Fruit fly (Drosophila melanogaster) whole organism, embryonic: Measurements from ENCODE around the gene CG43124.

Source experiments
- Abd-B ChIP-seq: fragments of 200-800 bp; sonication (Bioruptor generic); optimal IDR thresholded peaks from 2 replicates; lab custom pipeline; 2018; ENCODE audit warnings: missing biosample characterization, mild to moderate bottlenecking, missing genetic modification characterization, moderate library complexity
- Atf3 ChIP-seq: fragments of 200-800 bp; sonication (Bioruptor generic); optimal IDR thresholded peaks from 3 replicates; lab custom pipeline; 2016; ENCODE audit warnings: missing biosample characterization, missing genetic modification characterization
- CG10431 ChIP-seq: fragments of 200-800 bp; sonication (Bioruptor generic); optimal IDR thresholded peaks from 3 replicates; lab custom pipeline; 2018; ENCODE audit warnings: missing biosample characterization, mild to moderate bottlenecking, missing genetic modification characterization
- CG10654 ChIP-seq: fragments of 200-800 bp; sonication (Bioruptor generic); optimal IDR thresholded peaks from 2 replicates; lab custom pipeline; 2016; ENCODE audit warnings: missing biosample characterization, missing genetic modification characterization
- CG11504 ChIP-seq: fragments of 200-800 bp; sonication (Bioruptor generic); optimal IDR thresholded peaks from 3 replicates; lab custom pipeline; 2019; ENCODE audit warnings: missing biosample characterization, mild to moderate bottlenecking, missing genetic modification characterization, moderate library complexity
- CG12104 ChIP-seq: fragments of 200-800 bp; sonication (Bioruptor generic); optimal IDR thresholded peaks from 3 replicates; lab custom pipeline; 2016; ENCODE audit warnings: missing biosample characterization, missing genetic modification characterization
- CG1233 ChIP-seq: fragments of 200-800 bp; sonication (Bioruptor generic); optimal IDR thresholded peaks from 4 replicates; lab custom pipeline; 2018; ENCODE audit warnings: missing biosample characterization, mild to moderate bottlenecking, missing genetic modification characterization
- CG14441 ChIP-seq: fragments of 200-800 bp; sonication (Bioruptor generic); IDR thresholded peaks from 2 replicates; pipeline ENCODE4 v1.3.6; 2022; ENCODE audit warnings: missing biosample characterization, missing genetic modification characterization
- CG17912 ChIP-seq: fragments of 200-800 bp; sonication (Bioruptor generic); optimal IDR thresholded peaks from 2 replicates; lab custom pipeline; 2018; ENCODE audit warnings: missing biosample characterization, mild to moderate bottlenecking, missing genetic modification characterization
- CG18476 ChIP-seq: fragments of 200-800 bp; sonication (Bioruptor generic); optimal IDR thresholded peaks from 2 replicates; lab custom pipeline; 2016; ENCODE audit warnings: missing biosample characterization, mild to moderate bottlenecking, missing genetic modification characterization
- CG2875 ChIP-seq: fragments of 200-800 bp; sonication (Bioruptor generic); optimal IDR thresholded peaks from 2 replicates; lab custom pipeline; 2017; ENCODE audit warnings: missing biosample characterization, mild to moderate bottlenecking, missing genetic modification characterization, missing genetic modification reagents
- CG30020 ChIP-seq: fragments of 200-800 bp; optimal IDR thresholded peaks from 2 replicates; lab custom pipeline; 2019; ENCODE audit warnings: missing biosample characterization, mild to moderate bottlenecking, missing genetic modification characterization, moderate library complexity
- CG31224 ChIP-seq: fragments of 200-800 bp; sonication (Bioruptor generic); IDR thresholded peaks from 2 replicates; pipeline ENCODE4 v1.3.6; 2022; ENCODE audit warnings: missing biosample characterization, missing genetic modification characterization
- CG3163 ChIP-seq: fragments of 200-800 bp; sonication (Bioruptor generic); optimal IDR thresholded peaks from 3 replicates; lab custom pipeline; 2016; ENCODE audit warnings: missing biosample characterization, missing genetic modification characterization
- CG32772 ChIP-seq: fragments of 200-800 bp; sonication (Bioruptor generic); IDR thresholded peaks from 2 replicates; pipeline ENCODE4 v1.3.6; 2022; ENCODE audit warnings: missing biosample characterization, missing genetic modification characterization
- CG34376 ChIP-seq: fragments of 200-800 bp; sonication (Bioruptor generic); optimal IDR thresholded peaks from 2 replicates; lab custom pipeline; 2018; ENCODE audit warnings: missing biosample characterization, mild to moderate bottlenecking, missing genetic modification characterization
- CG3995 ChIP-seq: fragments of 200-800 bp; sonication (Bioruptor generic); optimal IDR thresholded peaks from 3 replicates; lab custom pipeline; 2016; ENCODE audit warnings: missing biosample characterization, missing genetic modification characterization
- CG4424 ChIP-seq: fragments of 200-800 bp; sonication (Bioruptor generic); optimal IDR thresholded peaks from 3 replicates; lab custom pipeline; 2016; ENCODE audit warnings: missing biosample characterization, missing genetic modification characterization
- CG7987 ChIP-seq: fragments of 200-800 bp; sonication (Bioruptor generic); optimal IDR thresholded peaks from 2 replicates; lab custom pipeline; 2018; ENCODE audit warnings: missing biosample characterization, mild to moderate bottlenecking, missing genetic modification characterization, moderate library complexity
- CG9215 ChIP-seq: fragments of 200-800 bp; sonication (Bioruptor generic); IDR thresholded peaks from 2 replicates; pipeline ENCODE4 v1.3.6; 2022; ENCODE audit warnings: missing biosample characterization, missing genetic modification characterization
- Dp ChIP-seq: fragments of 200-800 bp; sonication (Bioruptor generic); optimal IDR thresholded peaks from 2 replicates; lab custom pipeline; 2018; ENCODE audit warnings: missing biosample characterization, mild to moderate bottlenecking, missing genetic modification characterization, moderate library complexity
- H15 ChIP-seq: fragments of 200-800 bp; sonication (Bioruptor generic); IDR thresholded peaks from 3 replicates; pipeline ENCODE4 v1.3.6; 2022; ENCODE audit warnings: missing biosample characterization, missing genetic modification characterization
- H2.0 ChIP-seq: fragments of 200-800 bp; sonication (Bioruptor generic); IDR thresholded peaks from 2 replicates; pipeline ENCODE4 v1.3.6; 2022; ENCODE audit warnings: missing biosample characterization, missing genetic modification characterization
- HLH3B ChIP-seq: fragments of 200-800 bp; sonication (Bioruptor generic); IDR thresholded peaks from 2 replicates; pipeline ENCODE4 v1.3.6; 2022; ENCODE audit warnings: missing biosample characterization, missing genetic modification characterization
- Hand ChIP-seq: fragments of 200-800 bp; sonication (Bioruptor generic); optimal IDR thresholded peaks from 2 replicates; lab custom pipeline; 2017; ENCODE audit warnings: mild to moderate bottlenecking, missing biosample characterization, missing genetic modification reagents, missing genetic modification characterization
- Hmr ChIP-seq: fragments of 200-800 bp; sonication (Bioruptor generic); optimal IDR thresholded peaks from 3 replicates; lab custom pipeline; 2017; ENCODE audit warnings: mild to moderate bottlenecking, missing biosample characterization, missing genetic modification reagents, missing genetic modification characterization
- Lpt ChIP-seq: fragments of >200 bp; optimal IDR thresholded peaks from 2 replicates; lab custom pipeline; 2018; ENCODE audit warnings: missing biosample characterization, missing genetic modification characterization
- Pdp1 ChIP-seq, 2 experiments: fragments of 200-800 bp; sonication (Bioruptor generic); optimal IDR thresholded peaks; 3 replicates each; lab custom pipeline; 2016; ENCODE audit warnings: missing biosample characterization in 2 of 2, missing genetic modification characterization in 2 of 2, mild to moderate bottlenecking in 1 of 2, moderate library complexity in 1 of 2
- Side ChIP-seq: fragments of 200-800 bp; sonication (Bioruptor generic); optimal IDR thresholded peaks from 2 replicates; lab custom pipeline; 2016; ENCODE audit warnings: missing biosample characterization, missing genetic modification characterization
- Sin3A ChIP-seq: fragments of >200 bp; optimal IDR thresholded peaks from 2 replicates; lab custom pipeline; 2018
- ase ChIP-seq: fragments of 200-800 bp; sonication (Bioruptor generic); IDR thresholded peaks from 3 replicates; pipeline ENCODE4 v1.3.6; 2022; ENCODE audit warnings: missing biosample characterization, missing genetic modification characterization
- crc ChIP-seq: fragments of 200-800 bp; sonication (Bioruptor generic); optimal IDR thresholded peaks from 2 replicates; lab custom pipeline; 2016; ENCODE audit warnings: missing biosample characterization, missing genetic modification characterization
- dmrt11E ChIP-seq: fragments of 200-800 bp; sonication (Bioruptor generic); optimal IDR thresholded peaks from 3 replicates; lab custom pipeline; 2018; ENCODE audit warnings: missing biosample characterization, mild to moderate bottlenecking, missing genetic modification characterization, moderate library complexity
- inv ChIP-seq: fragments of 200-800 bp; sonication (Bioruptor generic); IDR thresholded peaks from 2 replicates; pipeline ENCODE4 v1.3.6; 2022; ENCODE audit warnings: missing biosample characterization, missing genetic modification characterization; ENCODE audit not compliant: partially characterized antibody
- kni ChIP-seq: fragments of 200-800 bp; sonication (Bioruptor generic); optimal IDR thresholded peaks from 3 replicates; lab custom pipeline; 2017; ENCODE audit warnings: mild to moderate bottlenecking, missing biosample characterization, missing genetic modification reagents, missing genetic modification characterization
- lab ChIP-seq: fragments of 200-800 bp; sonication (Bioruptor generic); optimal IDR thresholded peaks from 3 replicates; lab custom pipeline; 2017; ENCODE audit warnings: missing biosample characterization, missing genetic modification characterization, mild to moderate bottlenecking, moderate library complexity, missing genetic modification reagents
- ranshi ChIP-seq: fragments of 200-800 bp; sonication (Bioruptor generic); IDR thresholded peaks from 2 replicates; pipeline ENCODE4 v1.3.6; 2022; ENCODE audit warnings: missing biosample characterization, missing genetic modification characterization
- row ChIP-seq: fragments of 200-800 bp; sonication (Bioruptor generic); IDR thresholded peaks from 3 replicates; pipeline ENCODE4 v1.3.6; 2022; ENCODE audit warnings: missing biosample characterization, missing genetic modification characterization
- sens ChIP-seq: fragments of 200-800 bp; sonication (Bioruptor generic); peaks from one replicate; lab custom pipeline; 2016; ENCODE audit warnings: missing biosample characterization, missing genetic modification characterization
- sisA ChIP-seq: fragments of 200-800 bp; sonication (Bioruptor generic); IDR thresholded peaks from 2 replicates; pipeline ENCODE4 v1.3.6; 2022; ENCODE audit warnings: missing biosample characterization, missing genetic modification characterization
- slou ChIP-seq: fragments of 200-800 bp; sonication (Bioruptor generic); optimal IDR thresholded peaks from 3 replicates; lab custom pipeline; 2016; ENCODE audit warnings: missing biosample characterization, missing genetic modification characterization
- sob ChIP-seq: fragments of 200-800 bp; sonication (Bioruptor generic); IDR thresholded peaks from 2 replicates; pipeline ENCODE4 v1.3.6; 2022; ENCODE audit warnings: missing biosample characterization, missing genetic modification characterization
- tin ChIP-seq: fragments of 200-800 bp; sonication (Bioruptor generic); optimal IDR thresholded peaks from 3 replicates; lab custom pipeline; 2016; ENCODE audit warnings: missing biosample characterization, missing genetic modification characterization
- tna ChIP-seq: fragments of 200-800 bp; sonication (Bioruptor generic); IDR thresholded peaks from 2 replicates; pipeline ENCODE4 v1.3.6; 2022; ENCODE audit warnings: missing biosample characterization, missing genetic modification characterization; ENCODE audit not compliant: partially characterized antibody

Gene CG43124

dm6 chr3R:28297513-28297912 lies 32.9 kb upstream of the CG43124 start (continued):
- TF ChIP-seq Abd-B (peak; percentile 25), CG11504 (tag; lab: Kevin White, UChicago) (peak; percentile 38), CG7987 (GFP tag; lab: Kevin White, UChicago) (no peak), tin (GFP tag; lab: Kevin White, UChicago) (no peak), Hmr (GFP tag; lab: Kevin White, UChicago) (peak; percentile 58), Hand (peak; percentile 16), CG34376 (GFP tag; lab: Kevin White, UChicago) (no peak), CG30020 (tag; lab: Kevin White, UChicago) (no peak), slou (no peak), dmrt11E (no peak), sob (GFP tag; lab: Robert Waterston, UW) (peak; percentile 46; the same call in 1 of the 2 replicates), tna (GFP tag; lab: Robert Waterston, UW) (no peak), Sin3A (lab: Kevin White, UChicago) (no peak), lab (GFP tag; lab: Kevin White, UChicago) (peak; percentile 72), row (GFP tag; lab: Robert Waterston, UW) (peak; percentile 53; the same call in 1 of the 3 replicates), inv (GFP tag; lab: Robert Waterston, UW) (no peak), H15 (GFP tag; lab: Robert Waterston, UW) (no peak), CG31224 (GFP tag; lab: Robert Waterston, UW) (no peak), HLH3B (GFP tag; lab: Robert Waterston, UW) (0 out of 2 replicates have a peak, but pooled peaks have one; percentile 14)
- TF ChIP-seq, all 482 proteins: peak for 57

- TF ChIP-seq crc (GFP tag; lab: Kevin White, UChicago) (no peak), Dp (GFP tag; lab: Kevin White, UChicago) (no peak), Atf3 (GFP tag; lab: Kevin White, UChicago) (no peak), sens (GFP tag; lab: Kevin White, UChicago) (no peak), sisA (no peak), H2.0 (GFP tag; lab: Robert Waterston, UW) (no peak), ranshi (GFP tag; lab: Robert Waterston, UW) (no peak), Lpt (GFP tag; lab: Kevin White, UChicago) (no peak)
- TF ChIP-seq, all 482 proteins: peak for 0
These were observed 29.2 kb upstream of the CG43124 start, which contains the start of gene UQCR-14L for dm6 chr3R:28293748-28294147. UQCR-14L (plus strand) TSS chr3R:28294048.

- TF ChIP-seq Side = no peak
- no peak for TF ChIP-seq CG1233 (GFP tag; lab: Kevin White, UChicago)
- TF ChIP-seq Pdp1 (GFP tag; optimal IDR thresholded peaks at IDR 0.05; lab: Kevin White, UChicago) = no peak
- no peak for TF ChIP-seq CG32772 (GFP tag; lab: Robert Waterston, UW)
- TF ChIP-seq CG10654 = no peak
- TF ChIP-seq H2.0 (GFP tag; lab: Robert Waterston, UW) = no peak
- TF ChIP-seq CG9215 (GFP tag; lab: Robert Waterston, UW) = no peak
- no peak for TF ChIP-seq CG2875
- TF ChIP-seq CG10431 (GFP tag; lab: Kevin White, UChicago) = no peak
- TF ChIP-seq CG3163 (GFP tag; lab: Kevin White, UChicago) = no peak
- no peak for TF ChIP-seq CG12104 (GFP tag; lab: Kevin White, UChicago)
- no peak for TF ChIP-seq CG14441 (GFP tag; lab: Robert Waterston, UW)
- no peak for TF ChIP-seq CG17912 (GFP tag; lab: Kevin White, UChicago)
- no peak for TF ChIP-seq ranshi (GFP tag; lab: Robert Waterston, UW)
- TF ChIP-seq CG3995 (GFP tag; lab: Kevin White, UChicago) = no peak
- no peak for TF ChIP-seq CG18476
- TF ChIP-seq kni (GFP tag; lab: Kevin White, UChicago) = no peak
- TF ChIP-seq CG4424 (GFP tag; lab: Kevin White, UChicago) = no peak
- TF ChIP-seq ase = no peak
These were observed 27.9 kb upstream of the CG43124 start, which contains the start of gene Mst98Cb for dm6 chr3R:28292498-28292897. Mst98Cb (plus strand) TSS chr3R:28292798.
